Fruit fly (Drosophila melanogaster) whole organism: Measurements from ENCODE around the gene CG8360.

ENCODE experiments used
- CG8478 ChIP-seq: fragments of >200 bp; optimal IDR thresholded peaks from 2 replicates; lab custom pipeline; 2018; ENCODE audit warnings: inconsistent platforms
- pan ChIP-seq: fragments of >200 bp; optimal IDR thresholded peaks from 2 replicates; lab custom pipeline; 2017
- psq ChIP-seq: fragments of >200 bp; optimal IDR thresholded peaks from 2 replicates; lab custom pipeline; 2017

- TF ChIP-seq CG8478 (lab: Kevin White, UChicago) (no peak), psq (no peak), pan (lab: Kevin White, UChicago) (no peak)
Observed at dm6 chr2L:8212666-8213270, at the start of gene CG8360, which contains the start of gene CG8372.
